Worm (Caenorhabditis elegans): ENCODE measurements around the gene nspe-3.

DNA sequence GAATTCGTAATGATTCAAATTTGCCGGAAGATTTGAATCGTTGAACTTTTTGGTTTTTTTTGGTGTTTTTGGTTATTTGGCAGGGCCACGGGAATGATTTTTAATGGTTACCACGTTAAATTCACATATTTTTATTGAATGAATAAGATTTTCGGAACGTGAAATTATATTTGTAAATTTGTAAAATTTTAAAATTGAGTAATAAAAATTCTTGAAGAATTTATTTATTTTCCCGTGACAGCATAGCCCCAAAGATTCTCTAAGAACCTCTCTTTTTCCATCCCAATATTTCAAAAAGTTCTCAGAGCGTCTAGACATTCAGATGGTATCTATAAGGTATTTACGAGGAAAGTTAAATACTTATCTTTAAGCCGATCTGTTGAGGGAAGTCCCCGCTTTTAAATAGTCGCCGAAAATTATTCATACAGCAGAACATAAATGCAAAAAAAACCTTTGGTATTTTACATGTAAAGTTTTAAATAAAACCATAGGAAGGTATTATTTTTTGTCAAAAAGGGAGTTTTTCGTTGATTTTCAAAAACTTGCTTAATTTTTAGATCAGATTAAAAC lies 17.1 kb downstream of the nspe-3 start, which contains the start of gene Y38E10A.17:
- no peak for TF ChIP-seq lin-39 (tag; optimal IDR thresholded peaks at IDR 0.05)
- no peak for TF ChIP-seq nhr-11 (tag; optimal IDR thresholded peaks at IDR 0.05)
